Worm (Caenorhabditis elegans) whole organism, L1 larva: ENCODE measurements around the gene M28.4.

Source experiments
- C04F5.9 ChIP-seq: sonication (generic microtip); optimal IDR thresholded peaks from 2 replicates; lab custom pipeline; 2016; ENCODE audit warnings: missing genetic modification characterization, missing compliant biosample characterization
- F16B12.6 ChIP-seq: fragments of 150-350 bp; optimal IDR thresholded peaks from 2 replicates; lab custom pipeline; 2014; ENCODE audit warnings: missing biosample characterization, missing genetic modification characterization
- ama-1 ChIP-seq: fragments of 150-350 bp; optimal IDR thresholded peaks from 2 replicates; lab custom pipeline; 2014
- ceh-8 ChIP-seq: fragments of 200-800 bp; sonication (Bioruptor generic); optimal IDR thresholded peaks from 2 replicates; lab custom pipeline; 2018; ENCODE audit warnings: mild to moderate bottlenecking, missing genetic modification characterization, moderate library complexity, missing compliant biosample characterization
- dpl-1 ChIP-seq, 3 experiments: fragments of 150-350 bp in 2 of 3; sonication (generic microtip) in 1 of 3; optimal IDR thresholded peaks; 2 replicates each; lab custom pipeline; 2014 to 2017; ENCODE audit warnings: missing biosample characterization in 3 of 3, missing genetic modification characterization in 3 of 3, missing genetic modification reagents in 3 of 3
- dsc-1 ChIP-seq: sonication (generic microtip); optimal IDR thresholded peaks from 2 replicates; lab custom pipeline; 2016; ENCODE audit warnings: mild to moderate bottlenecking, missing genetic modification characterization, missing compliant biosample characterization
- efl-1 ChIP-seq, 4 experiments: fragments of 150-350 bp; optimal IDR thresholded peaks in 3 of 4; peaks in 1 of 4; 1 replicate in 1 of 4; 2 replicates in 3 of 4; lab custom pipeline; 2014; ENCODE audit warnings: missing biosample characterization in 2 of 4, missing genetic modification characterization in 2 of 4, missing genetic modification reagents in 2 of 4
- egl-13 ChIP-seq: sonication (generic microtip); optimal IDR thresholded peaks from 2 replicates; lab custom pipeline; 2016; ENCODE audit warnings: missing genotype, missing genetic modification reagents, missing genetic modification characterization, missing compliant biosample characterization
- elt-2 ChIP-seq: sonication (generic microtip); optimal IDR thresholded peaks from 2 replicates; lab custom pipeline; 2016; ENCODE audit warnings: missing genetic modification characterization, mild to moderate bottlenecking, inconsistent platforms, missing compliant biosample characterization, missing genetic modification reagents
- ets-5 ChIP-seq: fragments of 200-800 bp; sonication (Bioruptor generic); IDR thresholded peaks from 2 replicates; pipeline ENCODE4 v1.3.6; 2022; ENCODE audit warnings: missing genetic modification characterization, missing compliant biosample characterization
- fkh-8 ChIP-seq: sonication (generic microtip); optimal IDR thresholded peaks from 2 replicates; lab custom pipeline; 2016; ENCODE audit warnings: mild to moderate bottlenecking, missing genetic modification characterization, missing compliant biosample characterization
- hpl-2 ChIP-seq: fragments of 150-350 bp; optimal IDR thresholded peaks from 2 replicates; lab custom pipeline; 2014; ENCODE audit warnings: missing biosample characterization, missing genetic modification reagents, missing genetic modification characterization
- isw-1 ChIP-seq: fragments of 200-800 bp; sonication (Bioruptor generic); IDR thresholded peaks from 2 replicates; pipeline ENCODE4 v1.3.6; 2022; ENCODE audit warnings: missing genetic modification characterization, missing compliant biosample characterization
- jun-1 ChIP-seq: fragments of 150-350 bp; optimal IDR thresholded peaks from 2 replicates; lab custom pipeline; 2014; ENCODE audit warnings: missing biosample characterization, missing genetic modification reagents, missing genetic modification characterization
- lin-15B ChIP-seq: fragments of 150-350 bp; sonication (generic microtip); optimal IDR thresholded peaks from 3 replicates; lab custom pipeline; 2014; ENCODE audit warnings: missing biosample characterization, missing genetic modification characterization
- lin-35 ChIP-seq, 2 experiments: fragments of 150-350 bp; optimal IDR thresholded peaks; 2 replicates each; lab custom pipeline; 2014; ENCODE audit warnings: missing biosample characterization in 2 of 2, missing genetic modification characterization in 2 of 2, missing genetic modification reagents in 2 of 2
- lir-3 ChIP-seq: sonication (generic microtip); optimal IDR thresholded peaks from 2 replicates; lab custom pipeline; 2016; ENCODE audit warnings: mild to moderate bottlenecking, missing genetic modification characterization, moderate library complexity, missing compliant biosample characterization; ENCODE audit not compliant: poor library complexity
- lsy-2 ChIP-seq, 2 experiments: fragments of 150-350 bp; optimal IDR thresholded peaks; 2 replicates each; lab custom pipeline; 2014; ENCODE audit warnings: missing biosample characterization in 2 of 2, missing genetic modification characterization in 2 of 2
- mab-9 ChIP-seq: fragments of 200-800 bp; sonication (Bioruptor generic); IDR thresholded peaks from 2 replicates; pipeline ENCODE4 v1.3.6; 2022; ENCODE audit warnings: missing genetic modification reagents, missing genetic modification characterization, missing compliant biosample characterization
- nhr-12 ChIP-seq: sonication (generic microtip); optimal IDR thresholded peaks from 2 replicates; lab custom pipeline; 2017; ENCODE audit warnings: missing biosample characterization, missing genetic modification characterization
- nhr-19 ChIP-seq: fragments of 200-800 bp; sonication (Bioruptor generic); conservative IDR thresholded peaks from 2 replicates; pipeline ENCODE4 v1.3.6; 2022; ENCODE audit warnings: missing genetic modification characterization, missing compliant biosample characterization
- nhr-20 ChIP-seq: sonication (generic microtip); optimal IDR thresholded peaks from 2 replicates; lab custom pipeline; 2016; ENCODE audit warnings: mild to moderate bottlenecking, missing genetic modification characterization, missing compliant biosample characterization
- nhr-28 ChIP-seq: fragments of 150-350 bp; optimal IDR thresholded peaks from 2 replicates; lab custom pipeline; 2014; ENCODE audit warnings: missing biosample characterization, missing genetic modification characterization
- nhr-71 ChIP-seq: sonication (generic microtip); optimal IDR thresholded peaks from 2 replicates; lab custom pipeline; 2016; ENCODE audit warnings: mild to moderate bottlenecking, missing genetic modification characterization, moderate library complexity, missing compliant biosample characterization
- nhr-77 ChIP-seq: fragments of 150-350 bp; optimal IDR thresholded peaks from 2 replicates; lab custom pipeline; 2014; ENCODE audit warnings: missing biosample characterization, missing genetic modification characterization
- nhr-85 ChIP-seq: sonication (generic microtip); peaks from one replicate; lab custom pipeline; 2016; ENCODE audit warnings: missing genetic modification characterization, inconsistent platforms, missing compliant biosample characterization
- nhr-90 ChIP-seq: sonication (generic microtip); optimal IDR thresholded peaks from 2 replicates; lab custom pipeline; 2016; ENCODE audit warnings: mild to moderate bottlenecking, missing genetic modification characterization, missing compliant biosample characterization; ENCODE audit not compliant: poor library complexity
- pag-3 ChIP-seq: sonication (generic microtip); optimal IDR thresholded peaks from 2 replicates; lab custom pipeline; 2017; ENCODE audit warnings: missing genetic modification characterization, mild to moderate bottlenecking, missing compliant biosample characterization, antibody characterized with exemption, borderline replicate concordance; ENCODE audit not compliant: insufficient read depth
- pqm-1 ChIP-seq: sonication (generic microtip); optimal IDR thresholded peaks from 3 replicates; lab custom pipeline; 2017; ENCODE audit warnings: missing biosample characterization, missing genetic modification characterization
- snu-23 ChIP-seq: sonication (generic microtip); optimal IDR thresholded peaks from 2 replicates; lab custom pipeline; 2016; ENCODE audit warnings: missing genetic modification characterization, missing compliant biosample characterization
- sox-4 ChIP-seq: sonication (generic microtip); optimal IDR thresholded peaks from 2 replicates; lab custom pipeline; 2016; ENCODE audit warnings: missing genetic modification characterization, missing compliant biosample characterization
- sptf-1 ChIP-seq: fragments of 150-350 bp; optimal IDR thresholded peaks from 2 replicates; lab custom pipeline; 2014; ENCODE audit warnings: missing biosample characterization, missing genetic modification characterization
- swsn-7 ChIP-seq: sonication (generic microtip); optimal IDR thresholded peaks from 2 replicates; lab custom pipeline; 2016; ENCODE audit warnings: missing genetic modification characterization, missing compliant biosample characterization
- tbx-2 ChIP-seq: sonication (generic microtip); optimal IDR thresholded peaks from 2 replicates; lab custom pipeline; 2016; ENCODE audit warnings: missing genetic modification characterization, missing compliant biosample characterization
- tlp-1 ChIP-seq: fragments of 150-350 bp; optimal IDR thresholded peaks from 2 replicates; lab custom pipeline; 2014; ENCODE audit warnings: missing biosample characterization, missing genetic modification characterization
- unc-62 ChIP-seq: fragments of 150-350 bp; optimal IDR thresholded peaks from 2 replicates; lab custom pipeline; 2014; ENCODE audit warnings: missing biosample characterization, missing genetic modification reagents, missing genetic modification characterization
- unc-98 ChIP-seq: fragments of 200-800 bp; sonication (Bioruptor generic); IDR thresholded peaks from 2 replicates; pipeline ENCODE4 v1.3.6; 2022; ENCODE audit warnings: missing genetic modification characterization, missing compliant biosample characterization
- vab-15 ChIP-seq: sonication (generic microtip); optimal IDR thresholded peaks from 2 replicates; lab custom pipeline; 2017; ENCODE audit warnings: missing genotype, mild to moderate bottlenecking, missing genetic modification characterization, missing compliant biosample characterization
- xbp-1 ChIP-seq: sonication (generic microtip); optimal IDR thresholded peaks from 2 replicates; lab custom pipeline; 2016; ENCODE audit warnings: missing genetic modification characterization, missing compliant biosample characterization
- zag-1 ChIP-seq: fragments of 150-350 bp; optimal IDR thresholded peaks from 2 replicates; lab custom pipeline; 2014; ENCODE audit warnings: missing biosample characterization, missing genetic modification characterization

Gene M28.4

DNA sequence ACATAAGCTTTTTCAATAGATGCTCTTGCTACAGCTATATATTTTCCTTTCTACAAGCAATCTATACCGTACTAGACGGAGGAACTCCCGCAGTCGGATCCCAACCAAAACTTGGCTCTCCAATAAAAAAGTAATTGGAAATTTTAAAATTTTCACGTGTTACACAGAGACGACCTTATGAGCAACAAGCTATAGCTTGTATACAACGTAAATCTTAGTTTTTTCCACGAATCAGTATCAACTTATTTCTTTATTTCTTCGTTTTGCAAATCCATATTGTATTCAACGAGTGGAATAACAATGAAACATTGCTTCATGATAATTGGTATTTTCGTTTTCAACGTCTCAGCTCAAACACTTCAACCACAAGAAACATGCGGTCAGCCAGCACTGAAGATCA is at the start of gene M28.4:
Gene M28.4 (plus strand): TSS at position 301 of the 400 bp plus-strand sequence.
- TF ChIP-seq pag-3 (tag; lab: Kevin White, UChicago) (no peak), efl-1 (optimal IDR thresholded peaks at IDR 0.05; lab: Kevin White, UChicago) (no peak), efl-1 (GFP tag; optimal IDR thresholded peaks at IDR 0.05 in 1 of 2; lab: Kevin White, UChicago) (no peak), xbp-1 (no peak), nhr-77 (tag; lab: Kevin White, UChicago) (no peak), tlp-1 (tag; lab: Kevin White, UChicago) (no peak), fkh-8 (tag; lab: Kevin White, UChicago) (no peak), ama-1 (lab: Kevin White, UChicago) (no peak), ceh-8 (GFP tag; lab: Kevin White, UChicago) (no peak), lir-3 (tag; lab: Kevin White, UChicago) (no peak)

DNA sequence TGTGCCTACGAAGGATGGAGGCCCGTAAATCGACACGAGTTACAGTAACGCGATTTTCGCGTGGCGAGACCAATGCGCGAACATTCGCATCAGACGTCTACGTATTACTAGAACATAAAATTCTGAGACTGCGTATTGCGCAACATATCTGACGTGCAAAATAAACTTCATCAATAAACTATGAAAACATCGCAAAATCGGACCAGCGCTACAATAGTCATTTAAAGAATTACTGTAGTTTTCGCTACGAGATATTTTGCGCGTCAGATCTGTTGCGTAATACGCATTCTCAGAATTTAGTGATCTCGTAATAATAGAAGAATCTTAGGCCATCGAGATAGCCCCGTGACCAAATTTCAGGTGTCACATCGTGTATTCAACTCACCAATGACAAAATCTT is 49.2 kb upstream of the M28.4 start:
- TF ChIP-seq nhr-71 (tag; lab: Kevin White, UChicago) (no peak), vab-15 (tag; lab: Kevin White, UChicago) (no peak), swsn-7 (tag; lab: Kevin White, UChicago) (no peak), snu-23 (GFP tag; lab: Kevin White, UChicago) (no peak), dpl-1 (GFP tag; optimal IDR thresholded peaks at IDR 0.05; lab: Kevin White, UChicago) (no peak), sox-4 (no peak), dsc-1 (tag; lab: Kevin White, UChicago) (no peak), lsy-2 (tag; optimal IDR thresholded peaks at IDR 0.05; lab: Kevin White, UChicago) (no peak), unc-62 (GFP tag; lab: Kevin White, UChicago) (no peak), ets-5 (GFP tag; lab: Robert Waterston, UW) (no peak), nhr-20 (tag; lab: Kevin White, UChicago) (no peak), isw-1 (GFP tag; lab: Robert Waterston, UW) (no peak), hpl-2 (no peak), C04F5.9 (tag; lab: Kevin White, UChicago) (no peak)

DNA sequence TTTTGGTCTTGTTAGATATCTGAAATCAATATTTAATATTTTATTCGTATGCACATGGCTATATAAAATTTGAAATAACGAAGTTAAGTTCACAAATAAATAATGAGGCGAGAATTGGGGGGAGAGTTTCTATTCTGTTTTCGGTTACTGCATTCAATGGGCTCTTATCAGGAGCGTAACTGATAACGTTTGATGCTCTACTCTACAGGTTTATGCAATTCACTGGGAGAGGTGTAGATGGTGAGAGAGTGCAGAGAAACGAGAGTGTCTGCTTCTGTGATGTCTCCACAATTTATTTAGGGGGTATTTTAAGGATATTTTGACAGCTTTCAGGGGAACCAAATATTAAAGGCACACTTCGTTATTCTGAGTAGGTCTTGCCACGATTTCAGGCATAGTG is 48.7 kb upstream of the M28.4 start, which contains the start of gene C14A4.6:
Gene C14A4.6 (minus strand): TSS at position 19 of the 400 bp plus-strand sequence.
- TF ChIP-seq elt-2 (tag; lab: Kevin White, UChicago) (peak; percentile 79), lin-35 (GFP tag; optimal IDR thresholded peaks at IDR 0.05; lab: Kevin White, UChicago) (peak in 1 of 2 experiments; percentile 46), tbx-2 (no peak), pqm-1 (peak; percentile 34)

DNA sequence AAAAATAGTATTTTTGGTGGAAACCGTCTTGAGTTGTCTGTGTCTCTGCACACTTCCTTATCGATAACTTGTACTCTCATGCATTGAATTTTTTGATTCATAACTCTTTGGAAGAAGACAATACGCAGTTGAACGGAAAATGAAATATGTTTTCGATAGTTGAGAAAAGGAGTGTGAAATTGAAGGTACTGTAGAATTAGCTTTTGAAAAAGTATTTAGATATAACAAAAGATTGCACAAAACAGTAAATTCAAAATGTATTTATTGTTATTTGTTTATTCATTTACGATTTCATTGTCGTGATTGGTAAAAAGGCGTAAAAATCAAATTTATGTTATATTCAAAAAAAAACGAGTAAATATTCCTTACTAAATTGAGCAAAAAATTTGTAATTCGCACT is 47.0 kb upstream of the M28.4 start, which contains the start of gene C14A4.7:
Gene C14A4.7 (minus strand): TSS at position 101 of the 400 bp plus-strand sequence.
- peak; percentile 16 for TF ChIP-seq elt-2 (tag; lab: Kevin White, UChicago)
- no peak for TF ChIP-seq sox-4

DNA sequence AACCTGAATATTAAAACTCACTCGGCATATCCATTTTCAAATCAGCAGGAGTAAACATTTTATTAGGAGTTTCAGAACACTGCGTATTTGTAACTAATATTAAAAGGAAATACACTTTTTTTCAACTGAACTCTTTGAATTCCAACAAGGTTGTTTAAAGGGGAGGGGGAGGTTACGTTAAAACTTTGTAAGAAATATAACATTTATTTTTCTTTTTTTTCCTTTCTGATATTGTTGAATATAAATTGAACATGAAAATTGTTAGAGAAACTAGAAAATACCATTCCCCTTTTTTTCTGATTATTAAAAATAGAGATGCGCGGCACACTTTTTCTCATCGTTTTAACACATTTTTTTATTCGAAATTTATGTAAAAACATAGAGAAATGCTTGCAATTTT is 45.5 kb upstream of the M28.4 start, which contains the start of gene C14A4.8:
Gene C14A4.8 (minus strand): TSS at position 101 of the 400 bp plus-strand sequence.
- no peak for TF ChIP-seq ceh-8 (GFP tag; lab: Kevin White, UChicago)
- no peak for TF ChIP-seq nhr-19 (GFP tag; lab: Robert Waterston, UW)
- TF ChIP-seq nhr-28: no peak
- TF ChIP-seq nhr-90 (tag; lab: Kevin White, UChicago): no peak
- TF ChIP-seq jun-1: no peak
- TF ChIP-seq nhr-12 (tag; lab: Kevin White, UChicago): no peak
- no peak for TF ChIP-seq ets-5 (GFP tag; lab: Robert Waterston, UW)
- TF ChIP-seq unc-98 (GFP tag; lab: Robert Waterston, UW): no peak
- no peak for TF ChIP-seq F16B12.6 (tag; lab: Kevin White, UChicago)
- no peak for TF ChIP-seq zag-1
- no peak for TF ChIP-seq nhr-77 (tag; lab: Kevin White, UChicago)
- TF ChIP-seq lin-15B (tag; lab: Kevin White, UChicago): no peak
- TF ChIP-seq lir-3 (tag; lab: Kevin White, UChicago): no peak
- no peak for TF ChIP-seq mab-9 (GFP tag; lab: Robert Waterston, UW)
- no peak for TF ChIP-seq egl-13
- TF ChIP-seq sptf-1: no peak
- no peak for TF ChIP-seq lsy-2 (tag; optimal IDR thresholded peaks at IDR 0.05; lab: Kevin White, UChicago)
- TF ChIP-seq nhr-85 (tag; lab: Kevin White, UChicago): no peak
- TF ChIP-seq isw-1 (GFP tag; lab: Robert Waterston, UW): no peak
- TF ChIP-seq sox-4: no peak
